Worm (Caenorhabditis elegans): ENCODE results near the gene K11C4.1.

ce11 chrV:6919251-6919650 lies 22.5 kb downstream of the K11C4.1 start:
- no peak for TF ChIP-seq pat-9 (tag; optimal IDR thresholded peaks at IDR 0.05)
- no peak for TF ChIP-seq pha-2 (tag; optimal IDR thresholded peaks at IDR 0.05)
- no peak for TF ChIP-seq ahr-1 (tag; optimal IDR thresholded peaks at IDR 0.05)
- TF ChIP-seq nhr-11 (tag; optimal IDR thresholded peaks at IDR 0.05), result no peak
- TF ChIP-seq ceh-18 (tag; optimal IDR thresholded peaks at IDR 0.05), result no peak
- TF ChIP-seq ceh-14 (tag; optimal IDR thresholded peaks at IDR 0.05), result no peak

Measured in whole organism, late embryonic.